Fruit fly (Drosophila melanogaster): ENCODE data around the gene CG13917.
A peak's percentile ranks its signal among the peaks of the same experiment; 100 is the strongest.

The CG13917 gene

dm6 chr3L:1568225-1569161, 8.0 kb upstream of the CG13917 start, which contains the start of gene CG7879:
Gene CG7879, minus strand, starts transcription at chr3L:1568608.
- TF ChIP-seq cic (GFP tag; optimal IDR thresholded peaks at IDR 0.05) (peak; percentile 98), CG7101 (tag; optimal IDR thresholded peaks at IDR 0.05) (peak; percentile 24), CG7045 (GFP tag; optimal IDR thresholded peaks at IDR 0.05) (no peak), Mnt (GFP tag; optimal IDR thresholded peaks at IDR 0.05) (peak; percentile 20), bab1 (GFP tag; optimal IDR thresholded peaks at IDR 0.05) (peak; percentile 53), ovo (GFP tag; optimal IDR thresholded peaks at IDR 0.05) (peak; percentile 2), CG11617 (GFP tag; optimal IDR thresholded peaks at IDR 0.05) (peak; percentile 7), CG1620 (GFP tag; optimal IDR thresholded peaks at IDR 0.05) (peak; percentile 28), kay (GFP tag; ENCODE audit: borderline replicate concordance) (no peak), CG33017 (tag; optimal IDR thresholded peaks at IDR 0.05) (no peak)

DNA sequence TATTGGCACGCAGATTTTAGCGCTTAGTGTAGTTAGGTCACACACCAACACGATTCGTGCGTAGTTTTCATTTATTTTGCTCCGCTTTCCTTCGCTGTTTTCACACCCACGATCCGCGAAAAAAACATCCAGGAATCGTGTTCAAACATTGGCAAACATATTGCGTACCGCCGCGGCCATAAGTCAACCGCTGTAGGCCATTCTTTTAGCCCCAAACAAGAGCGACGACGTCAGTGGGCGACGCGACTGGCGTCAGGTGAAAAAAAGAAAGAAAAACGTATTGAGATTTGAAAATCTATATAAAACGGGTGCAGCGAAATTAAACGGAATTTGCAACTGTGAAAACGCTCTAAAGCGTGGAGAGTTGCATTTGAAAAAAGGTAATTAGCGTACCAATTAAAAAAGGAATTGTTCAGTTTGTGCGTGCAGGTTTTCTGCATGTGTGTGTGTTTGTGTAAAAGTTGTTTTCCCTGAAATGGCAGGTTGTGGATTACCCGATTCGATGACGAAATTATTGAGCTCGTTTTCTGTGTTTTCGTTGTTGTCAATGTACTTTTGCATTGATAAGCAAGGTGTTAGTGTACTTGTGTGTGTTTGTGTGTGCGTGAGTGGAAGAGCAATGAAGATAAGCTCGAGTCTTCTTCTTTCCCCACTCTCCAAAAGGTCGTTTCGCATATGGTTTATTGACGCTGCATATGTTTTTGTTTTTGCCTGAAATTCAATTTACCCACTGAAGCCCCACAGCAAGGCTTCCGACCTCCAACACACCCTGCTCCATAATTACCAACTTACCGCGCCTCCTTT, 7.1 kb upstream of the CG13917 start, which contains the start of gene Tmep:
Tmep (plus strand) TSS at position 20 of the 804 bp plus-strand sequence.
- TF ChIP-seq bab1 (GFP tag; optimal IDR thresholded peaks at IDR 0.05), result no peak
- TF ChIP-seq ovo (GFP tag; optimal IDR thresholded peaks at IDR 0.05), result no peak
- no peak for TF ChIP-seq pad (GFP tag; optimal IDR thresholded peaks at IDR 0.05)
- peak; percentile 61 for TF ChIP-seq tj (GFP tag; optimal IDR thresholded peaks at IDR 0.05)
- TF ChIP-seq Clk (GFP tag; optimal IDR thresholded peaks at IDR 0.05), result no peak
- TF ChIP-seq toe (GFP tag; optimal IDR thresholded peaks at IDR 0.05), result no peak
- peak; percentile 63 for TF ChIP-seq cic (GFP tag; optimal IDR thresholded peaks at IDR 0.05)
- TF ChIP-seq CG11617 (GFP tag; optimal IDR thresholded peaks at IDR 0.05), result no peak
- TF ChIP-seq Mnt (GFP tag; optimal IDR thresholded peaks at IDR 0.05), result peak; percentile 5
- no peak for TF ChIP-seq CG5204 (GFP tag; optimal IDR thresholded peaks at IDR 0.05)

dm6 chr3L:1569966-1570276, 6.6 kb upstream of the CG13917 start:
- TF ChIP-seq ovo (GFP tag; optimal IDR thresholded peaks at IDR 0.05) (no peak), tj (GFP tag; optimal IDR thresholded peaks at IDR 0.05) (peak; percentile 59), toe (GFP tag; optimal IDR thresholded peaks at IDR 0.05) (no peak), bab1 (GFP tag; optimal IDR thresholded peaks at IDR 0.05) (peak; percentile 9), CG5204 (GFP tag; optimal IDR thresholded peaks at IDR 0.05) (no peak), CG11617 (GFP tag; optimal IDR thresholded peaks at IDR 0.05) (no peak)

- peak; percentile 1 for TF ChIP-seq tj (GFP tag; optimal IDR thresholded peaks at IDR 0.05)
- no peak for TF ChIP-seq CG7045 (GFP tag; optimal IDR thresholded peaks at IDR 0.05)
- no peak for TF ChIP-seq CG5204 (GFP tag; optimal IDR thresholded peaks at IDR 0.05)
- TF ChIP-seq kay (GFP tag; ENCODE audit: borderline replicate concordance), result peak; percentile 45
Observed at dm6 chr3L:1571077-1571476, 5.4 kb upstream of the CG13917 start.

DNA sequence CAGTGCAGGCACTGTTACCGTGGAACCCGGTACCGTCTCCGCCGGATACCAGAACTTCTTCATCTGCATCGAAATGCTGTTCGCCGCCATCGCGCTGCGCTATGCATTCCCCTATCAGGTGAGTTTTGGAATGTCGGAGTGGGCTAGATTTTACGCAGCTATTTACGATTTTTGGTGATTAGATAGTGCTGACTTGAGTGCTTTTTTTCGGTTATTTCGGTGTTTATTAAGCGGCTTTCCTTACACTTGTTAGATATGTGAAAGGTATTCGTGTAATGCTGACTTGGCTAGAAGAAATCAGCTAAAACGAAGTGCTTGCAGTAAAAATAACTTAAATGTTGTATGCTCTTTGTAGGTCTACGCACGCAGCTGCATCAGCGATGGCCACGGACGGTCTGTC, 3.3 kb upstream of the CG13917 start:
- TF ChIP-seq Clk (GFP tag; optimal IDR thresholded peaks at IDR 0.05) (no peak), Crg-1 (GFP tag; optimal IDR thresholded peaks at IDR 0.05) (no peak), CG11617 (GFP tag; optimal IDR thresholded peaks at IDR 0.05) (no peak), toe (GFP tag; optimal IDR thresholded peaks at IDR 0.05) (no peak)

DNA sequence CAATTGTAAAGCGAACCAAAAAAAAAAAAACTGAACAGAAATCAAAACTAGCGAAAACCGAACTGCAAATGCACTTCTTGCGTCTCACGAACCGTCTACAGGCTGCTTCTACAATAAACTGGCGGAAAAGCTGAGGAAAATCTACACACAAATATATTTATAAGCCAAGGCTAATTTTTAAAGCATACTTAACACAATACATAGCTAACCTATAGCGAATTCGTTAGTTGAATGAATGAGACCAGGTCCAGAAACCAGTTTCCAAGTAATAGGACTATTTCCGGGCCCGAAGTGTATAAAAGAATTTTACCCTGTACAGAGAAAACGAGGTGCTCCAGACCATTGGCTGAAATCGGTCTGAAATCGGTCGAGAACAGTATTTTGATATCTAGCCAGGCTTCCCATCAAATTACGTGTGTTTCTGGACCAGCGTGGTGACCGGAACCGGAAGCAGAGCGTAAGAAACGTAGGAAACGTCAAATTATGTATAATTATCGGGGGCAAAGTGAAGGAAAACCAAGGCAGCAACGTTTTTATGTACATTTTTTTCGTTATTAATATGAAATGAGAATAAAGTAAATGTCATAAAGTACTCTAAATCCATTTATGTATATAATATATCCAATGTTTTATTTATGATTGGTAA, 645 bp upstream of the CG13917 start:
- TF ChIP-seq CG5204 (GFP tag; optimal IDR thresholded peaks at IDR 0.05) (no peak), Mnt (GFP tag; optimal IDR thresholded peaks at IDR 0.05) (no peak), CG14711 (tag; optimal IDR thresholded peaks at IDR 0.05) (no peak), cnc (optimal IDR thresholded peaks at IDR 0.05) (no peak), cic (GFP tag; optimal IDR thresholded peaks at IDR 0.05) (no peak), tj (GFP tag; optimal IDR thresholded peaks at IDR 0.05) (no peak), ovo (GFP tag; optimal IDR thresholded peaks at IDR 0.05) (no peak), toe (GFP tag; optimal IDR thresholded peaks at IDR 0.05) (no peak), CG1620 (GFP tag; optimal IDR thresholded peaks at IDR 0.05) (no peak), pad (GFP tag; optimal IDR thresholded peaks at IDR 0.05) (no peak), Hr96 (GFP tag; optimal IDR thresholded peaks at IDR 0.05) (no peak), CG7045 (GFP tag; optimal IDR thresholded peaks at IDR 0.05) (no peak), CG7101 (tag; optimal IDR thresholded peaks at IDR 0.05) (no peak), CG11617 (GFP tag; optimal IDR thresholded peaks at IDR 0.05) (no peak), CG12768 (GFP tag; optimal IDR thresholded peaks at IDR 0.05) (no peak), kay (GFP tag; ENCODE audit: borderline replicate concordance) (no peak), CG33017 (tag; optimal IDR thresholded peaks at IDR 0.05) (no peak), Crg-1 (GFP tag; optimal IDR thresholded peaks at IDR 0.05) (no peak), Clk (GFP tag; optimal IDR thresholded peaks at IDR 0.05) (no peak)
